Worm (Caenorhabditis elegans) whole organism, late embryonic: Measurements from ENCODE around the gene sto-6.

Experiments
- F13H6.1 ChIP-seq: sonication (generic microtip); optimal IDR thresholded peaks from 2 replicates; lab custom pipeline; 2016; ENCODE audit warnings: missing genetic modification characterization, missing compliant biosample characterization
- T23F11.4 ChIP-seq: fragments of 200-800 bp; sonication (Bioruptor generic); optimal IDR thresholded peaks from 2 replicates; lab custom pipeline; 2018; ENCODE audit warnings: mild to moderate bottlenecking, missing genetic modification characterization, missing compliant biosample characterization
- Y22D7AL.16 ChIP-seq: sonication (generic microtip); optimal IDR thresholded peaks from 2 replicates; lab custom pipeline; 2016; ENCODE audit warnings: missing genetic modification characterization, missing compliant biosample characterization
- ceh-24 ChIP-seq: sonication (generic microtip); optimal IDR thresholded peaks from 2 replicates; lab custom pipeline; 2016; ENCODE audit warnings: mild to moderate bottlenecking, missing genetic modification characterization, missing compliant biosample characterization
- ceh-30 ChIP-seq: fragments of 150-350 bp; optimal IDR thresholded peaks from 2 replicates; lab custom pipeline; 2014; ENCODE audit warnings: missing biosample characterization, missing genetic modification characterization
- ceh-31 ChIP-seq: sonication (generic microtip); optimal IDR thresholded peaks from 2 replicates; lab custom pipeline; 2016; ENCODE audit warnings: missing genetic modification characterization, missing compliant biosample characterization
- ceh-34 ChIP-seq: sonication (generic microtip); optimal IDR thresholded peaks from 2 replicates; lab custom pipeline; 2016; ENCODE audit warnings: mild to moderate bottlenecking, missing genetic modification characterization, missing compliant biosample characterization
- ceh-48 ChIP-seq: sonication (generic microtip); optimal IDR thresholded peaks from 2 replicates; lab custom pipeline; 2016; ENCODE audit warnings: missing genetic modification characterization, inconsistent platforms, missing compliant biosample characterization
- ceh-9 ChIP-seq: sonication (generic microtip); optimal IDR thresholded peaks from 2 replicates; lab custom pipeline; 2016; ENCODE audit warnings: mild to moderate bottlenecking, missing genetic modification characterization, inconsistent platforms, missing compliant biosample characterization
- elt-2 ChIP-seq: sonication (generic microtip); optimal IDR thresholded peaks from 2 replicates; lab custom pipeline; 2016; ENCODE audit warnings: missing genetic modification reagents, missing genetic modification characterization, missing compliant biosample characterization
- ets-4 ChIP-seq: sonication (generic microtip); optimal IDR thresholded peaks from 2 replicates; lab custom pipeline; 2016; ENCODE audit warnings: missing genetic modification characterization, missing compliant biosample characterization
- fax-1 ChIP-seq: sonication (generic microtip); optimal IDR thresholded peaks from 2 replicates; lab custom pipeline; 2016; ENCODE audit warnings: missing genotype, missing genetic modification characterization, missing compliant biosample characterization
- fkh-6 ChIP-seq: sonication (generic microtip); optimal IDR thresholded peaks from 2 replicates; lab custom pipeline; 2016; ENCODE audit warnings: missing genetic modification characterization, missing compliant biosample characterization
- gmeb-2 ChIP-seq: sonication (generic microtip); optimal IDR thresholded peaks from 2 replicates; lab custom pipeline; 2016; ENCODE audit warnings: missing genetic modification characterization, inconsistent platforms, missing compliant biosample characterization
- hlh-13 ChIP-seq: fragments of 200-800 bp; sonication (Bioruptor generic); optimal IDR thresholded peaks from 2 replicates; lab custom pipeline; 2018; ENCODE audit warnings: mild to moderate bottlenecking, missing genetic modification characterization, missing compliant biosample characterization
- hlh-30 ChIP-seq: sonication (generic microtip); optimal IDR thresholded peaks from 2 replicates; lab custom pipeline; 2017; ENCODE audit warnings: antibody characterized with exemption, missing genetic modification characterization, missing compliant biosample characterization; ENCODE audit not compliant: insufficient read depth
- hlh-8 ChIP-seq: sonication (generic microtip); optimal IDR thresholded peaks from 2 replicates; lab custom pipeline; 2016; ENCODE audit warnings: missing genotype, missing genetic modification characterization, missing compliant biosample characterization
- nfya-1 ChIP-seq: sonication (generic microtip); optimal IDR thresholded peaks from 2 replicates; lab custom pipeline; 2017; ENCODE audit warnings: missing genetic modification characterization, mild to moderate bottlenecking, missing compliant biosample characterization, antibody characterized with exemption, moderate library complexity
- npax-4 ChIP-seq: sonication (generic microtip); optimal IDR thresholded peaks from 2 replicates; lab custom pipeline; 2016; ENCODE audit warnings: missing genetic modification characterization, missing compliant biosample characterization
- pat-9 ChIP-seq: fragments of 200-800 bp; sonication (Bioruptor generic); optimal IDR thresholded peaks from 2 replicates; lab custom pipeline; 2018; ENCODE audit warnings: mild to moderate bottlenecking, missing genetic modification characterization, moderate library complexity, missing compliant biosample characterization
- pha-2 ChIP-seq: sonication (generic microtip); optimal IDR thresholded peaks from 2 replicates; lab custom pipeline; 2017; ENCODE audit warnings: mild to moderate bottlenecking, missing genetic modification characterization, missing compliant biosample characterization
- pha-4 ChIP-seq: fragments of 150-350 bp; optimal IDR thresholded peaks from 2 replicates; lab custom pipeline; 2018; ENCODE audit warnings: missing biosample characterization, missing genetic modification reagents, missing genetic modification characterization
- pros-1 ChIP-seq: fragments of 150-350 bp; optimal IDR thresholded peaks from 2 replicates; lab custom pipeline; 2014; ENCODE audit warnings: missing biosample characterization, missing genetic modification reagents, missing genetic modification characterization
- rnt-1 ChIP-seq: sonication (generic microtip); optimal IDR thresholded peaks from 2 replicates; lab custom pipeline; 2016; ENCODE audit warnings: missing genetic modification characterization, missing compliant biosample characterization
- sdc-2 ChIP-seq: sonication (generic microtip); optimal IDR thresholded peaks from 2 replicates; lab custom pipeline; 2016; ENCODE audit warnings: missing genotype, missing genetic modification characterization, missing compliant biosample characterization
- tbx-2 ChIP-seq: sonication (generic microtip); optimal IDR thresholded peaks from 2 replicates; lab custom pipeline; 2016; ENCODE audit warnings: missing genetic modification characterization, missing compliant biosample characterization
- tbx-7 ChIP-seq: sonication (generic microtip); optimal IDR thresholded peaks from 2 replicates; lab custom pipeline; 2016; ENCODE audit warnings: missing genotype, missing genetic modification characterization, missing compliant biosample characterization
- unc-42 ChIP-seq: sonication (generic microtip); optimal IDR thresholded peaks from 2 replicates; lab custom pipeline; 2016; ENCODE audit warnings: missing genotype, missing genetic modification characterization, missing compliant biosample characterization
- unc-55 ChIP-seq: sonication (generic microtip); optimal IDR thresholded peaks from 2 replicates; lab custom pipeline; 2017; ENCODE audit warnings: missing biosample characterization, missing genetic modification reagents, missing genetic modification characterization
- unc-86 ChIP-seq: sonication (generic microtip); optimal IDR thresholded peaks from 2 replicates; lab custom pipeline; 2016; ENCODE audit warnings: missing genetic modification characterization, missing compliant biosample characterization

Gene sto-6

ce11 chrX:11647165-11647564 lies 15.0 kb downstream of the sto-6 start, which contains the start of gene T04F8.8:
Gene T04F8.8 (plus strand): TSS chrX:11647465.
- TF ChIP-seq T23F11.4 (GFP tag; lab: Kevin White, UChicago) = no peak
- TF ChIP-seq fkh-6 (tag; lab: Kevin White, UChicago) = no peak
- TF ChIP-seq npax-4 (tag; lab: Kevin White, UChicago) = no peak
- TF ChIP-seq pha-4 (tag; lab: Kevin White, UChicago) = no peak
- TF ChIP-seq pat-9 = no peak

- TF ChIP-seq fax-1 (tag; lab: Kevin White, UChicago) = no peak
- TF ChIP-seq gmeb-2 (tag; lab: Kevin White, UChicago) = no peak
- no peak for TF ChIP-seq ceh-24 (tag; lab: Kevin White, UChicago)
- TF ChIP-seq pros-1 (tag; lab: Kevin White, UChicago) = no peak
- no peak for TF ChIP-seq ceh-9 (tag; lab: Kevin White, UChicago)
Measured at ce11 chrX:11650751-11651150, 18.5 kb downstream of the sto-6 start, which contains the start of gene cutl-11. Gene cutl-11 (minus strand): TSS chrX:11650851.

ce11 chrX:11656519-11657006 lies 24.4 kb downstream of the sto-6 start, which contains the start of gene T04F8.2:
Gene T04F8.2 (minus strand): TSS chrX:11656569.
- TF ChIP-seq tbx-7 (tag; lab: Kevin White, UChicago) (no peak), tbx-2 (tag; lab: Kevin White, UChicago) (peak; percentile 5), unc-55 (GFP tag; lab: Kevin White, UChicago) (peak; percentile 33), pat-9 (no peak), sdc-2 (tag; lab: Kevin White, UChicago) (peak; percentile 32), unc-86 (tag; lab: Kevin White, UChicago) (no peak), ceh-34 (no peak), unc-42 (tag; lab: Kevin White, UChicago) (peak; percentile 17), ceh-24 (tag; lab: Kevin White, UChicago) (no peak), hlh-30 (tag; lab: Kevin White, UChicago) (peak; percentile 14), rnt-1 (tag; lab: Kevin White, UChicago) (no peak), ceh-48 (tag; lab: Kevin White, UChicago) (peak; percentile 32), ceh-31 (peak; percentile 57), nfya-1 (tag; lab: Kevin White, UChicago) (peak; percentile 53)

ce11 chrX:11658331-11658730 lies 26.1 kb downstream of the sto-6 start, which contains the start of gene T04F8.3:
Gene T04F8.3 (plus strand): TSS chrX:11658631.
- no peak for TF ChIP-seq ets-4
- TF ChIP-seq ceh-30 (tag; lab: Kevin White, UChicago) = no peak
- no peak for TF ChIP-seq hlh-8
- no peak for TF ChIP-seq ceh-9 (tag; lab: Kevin White, UChicago)
- no peak for TF ChIP-seq elt-2 (tag; lab: Kevin White, UChicago)

- no peak for TF ChIP-seq F13H6.1
- peak; percentile 97 for TF ChIP-seq elt-2 (tag; lab: Kevin White, UChicago)
- no peak for TF ChIP-seq pha-2 (tag; lab: Kevin White, UChicago)
- no peak for TF ChIP-seq unc-86 (tag; lab: Kevin White, UChicago)
- no peak for TF ChIP-seq rnt-1 (tag; lab: Kevin White, UChicago)
- no peak for TF ChIP-seq Y22D7AL.16 (tag; lab: Kevin White, UChicago)
- no peak for TF ChIP-seq hlh-13
Measured at ce11 chrX:11661625-11662024, 29.4 kb downstream of the sto-6 start, which contains the start of gene sfxn-1.5. Gene sfxn-1.5 (minus strand): TSS chrX:11661660.

- TF ChIP-seq sdc-2 (tag; lab: Kevin White, UChicago) = no peak
- TF ChIP-seq, all 69 proteins: peak for 0
Measured at ce11 chrX:11662069-11662468, 29.9 kb downstream of the sto-6 start.
